Fruit fly (Drosophila melanogaster): ENCODE results near the gene CG15362.

The CG15362 gene

DNA sequence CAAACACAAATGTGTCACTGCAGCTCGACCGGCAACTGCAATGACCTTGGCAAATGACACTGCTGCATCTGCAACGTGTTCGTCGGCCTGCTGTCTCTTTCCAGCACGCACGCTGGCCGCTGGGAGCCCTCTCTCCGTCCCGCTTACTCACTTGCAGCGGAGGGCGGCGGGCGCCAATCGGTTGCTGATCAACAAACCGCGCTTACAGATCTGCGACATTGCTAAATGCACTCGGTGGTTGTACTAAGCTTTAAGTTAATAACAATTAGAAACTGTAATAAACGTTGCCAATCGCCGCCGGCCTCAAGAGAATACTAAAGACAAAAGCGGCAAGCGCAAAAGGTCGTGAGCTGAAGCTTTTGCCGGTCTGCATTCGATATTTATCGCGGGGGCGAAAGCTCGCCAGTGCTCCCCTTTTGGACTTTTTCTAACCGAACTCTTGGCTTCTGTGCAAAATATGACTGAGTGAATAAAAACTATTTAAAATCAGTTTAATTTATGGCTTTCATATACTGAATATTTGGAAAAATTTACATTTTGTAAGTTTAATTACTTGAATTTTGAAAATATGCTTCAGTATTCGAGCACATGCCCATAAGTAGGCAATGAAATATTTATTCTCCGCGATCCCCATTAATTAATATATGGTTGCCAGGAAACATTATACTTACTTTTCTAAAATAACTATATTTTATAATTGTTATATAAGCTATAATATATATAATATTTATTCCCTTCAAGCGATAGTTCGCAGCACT is 6.6 kb downstream of the CG15362 start, which contains the start of gene Got2:
Got2 (minus strand) TSS at position 325 of the 758 bp plus-strand sequence.
- TF ChIP-seq bab1 (GFP tag; optimal IDR thresholded peaks at IDR 0.05) (peak; percentile 13), cnc (optimal IDR thresholded peaks at IDR 0.05) (no peak), CG1620 (GFP tag; optimal IDR thresholded peaks at IDR 0.05) (no peak), CG12768 (GFP tag; optimal IDR thresholded peaks at IDR 0.05) (peak; percentile 36), cic (GFP tag; optimal IDR thresholded peaks at IDR 0.05) (peak; percentile 83), CG11617 (GFP tag; optimal IDR thresholded peaks at IDR 0.05) (peak; percentile 35), CG33017 (tag; optimal IDR thresholded peaks at IDR 0.05) (peak; percentile 35), CG7101 (tag; optimal IDR thresholded peaks at IDR 0.05) (peak; percentile 50), toe (GFP tag; optimal IDR thresholded peaks at IDR 0.05) (peak; percentile 16), Mnt (GFP tag; optimal IDR thresholded peaks at IDR 0.05) (peak; percentile 93), tj (GFP tag; optimal IDR thresholded peaks at IDR 0.05) (peak; percentile 79)

DNA sequence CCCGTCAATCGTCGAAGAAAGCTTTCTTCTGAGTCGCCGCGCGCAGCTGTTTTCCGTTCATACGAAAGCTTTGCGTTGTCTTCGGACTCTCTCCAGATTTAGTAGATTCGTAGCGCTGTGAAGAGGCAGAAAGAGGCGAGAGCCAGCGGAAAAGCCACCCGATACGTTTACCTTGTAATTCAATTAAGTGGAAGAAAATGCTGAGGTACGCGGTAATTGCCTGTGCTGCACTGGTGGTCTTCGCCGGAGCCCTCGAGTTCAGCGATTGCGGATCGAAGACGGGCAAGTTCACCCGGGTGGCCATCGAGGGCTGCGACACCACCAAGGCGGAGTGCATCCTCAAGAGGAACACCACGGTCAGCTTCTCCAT is 7.2 kb downstream of the CG15362 start, which contains the start of gene Npc2a:
Npc2a (plus strand) TSS at position 99 of the 370 bp plus-strand sequence.
- TF ChIP-seq CG11617 (GFP tag; optimal IDR thresholded peaks at IDR 0.05), result no peak
- no peak for TF ChIP-seq CG12768 (GFP tag; optimal IDR thresholded peaks at IDR 0.05)
- TF ChIP-seq bab1 (GFP tag; optimal IDR thresholded peaks at IDR 0.05), result peak; percentile 56
- peak; percentile 98 for TF ChIP-seq tj (GFP tag; optimal IDR thresholded peaks at IDR 0.05)
- TF ChIP-seq CG14711 (tag; optimal IDR thresholded peaks at IDR 0.05), result no peak

DNA sequence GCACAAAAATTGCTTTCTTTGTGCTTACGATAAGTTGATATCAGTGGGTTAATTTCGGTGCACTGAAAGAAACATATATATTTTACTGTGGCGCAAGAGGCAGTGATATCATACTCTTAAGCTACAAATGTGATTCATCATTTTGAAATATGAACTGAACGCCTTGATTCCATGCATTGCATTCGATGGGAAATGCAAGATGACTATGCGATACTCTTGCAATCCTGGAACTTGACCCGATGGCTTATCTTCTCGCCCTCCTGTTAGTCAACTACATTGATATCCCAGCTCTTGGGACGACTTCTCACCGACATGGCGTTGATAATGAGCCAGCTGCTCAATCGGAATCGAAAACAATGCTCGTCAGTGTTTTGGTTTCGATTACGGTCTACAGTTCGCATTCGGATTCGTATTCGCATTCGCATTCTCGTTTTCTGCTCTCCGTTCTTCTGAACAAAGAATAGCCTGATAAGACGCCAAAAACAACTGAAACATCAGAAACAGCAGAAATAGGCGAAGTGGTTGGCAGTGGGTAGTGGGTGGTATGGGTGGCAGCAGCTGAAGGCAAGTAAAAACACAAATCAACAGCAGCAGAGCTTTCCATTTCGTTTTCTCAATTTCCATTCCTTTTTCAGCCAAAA is 8.4 kb downstream of the CG15362 start:
- TF ChIP-seq CG7101 (tag; optimal IDR thresholded peaks at IDR 0.05) (no peak), CG11617 (GFP tag; optimal IDR thresholded peaks at IDR 0.05) (no peak), Mnt (GFP tag; optimal IDR thresholded peaks at IDR 0.05) (no peak), CG14711 (tag; optimal IDR thresholded peaks at IDR 0.05) (no peak), Crg-1 (GFP tag; optimal IDR thresholded peaks at IDR 0.05) (no peak), CG12768 (GFP tag; optimal IDR thresholded peaks at IDR 0.05) (no peak), bab1 (GFP tag; optimal IDR thresholded peaks at IDR 0.05) (peak; percentile 25), CG7045 (GFP tag; optimal IDR thresholded peaks at IDR 0.05) (no peak), toe (GFP tag; optimal IDR thresholded peaks at IDR 0.05) (no peak), ovo (GFP tag; optimal IDR thresholded peaks at IDR 0.05) (no peak), cnc (optimal IDR thresholded peaks at IDR 0.05) (peak in 1 of 2 experiments; percentile 25), tj (GFP tag; optimal IDR thresholded peaks at IDR 0.05) (peak; percentile 32), CG5204 (GFP tag; optimal IDR thresholded peaks at IDR 0.05) (no peak), cic (GFP tag; optimal IDR thresholded peaks at IDR 0.05) (no peak), CG1620 (GFP tag; optimal IDR thresholded peaks at IDR 0.05) (no peak)

DNA sequence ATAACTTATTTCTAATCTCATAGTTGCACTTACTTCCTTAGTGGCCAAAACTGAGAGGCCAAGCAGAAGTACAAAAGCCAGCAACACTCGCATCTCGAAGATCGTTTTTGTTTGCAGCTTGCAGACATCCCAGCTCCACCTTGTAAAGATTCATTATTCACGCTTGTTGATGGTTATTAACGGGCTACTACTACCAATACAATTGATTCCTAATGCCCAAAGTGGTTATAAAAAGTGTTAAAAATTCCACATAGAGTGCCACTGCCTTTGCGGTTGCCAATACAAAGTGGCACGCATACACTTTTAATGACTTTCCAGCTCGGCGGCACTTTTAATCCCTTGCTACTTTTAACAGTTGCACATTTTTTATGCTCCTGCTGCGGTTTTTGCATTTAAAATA is 11.1 kb downstream of the CG15362 start, which contains the start of gene Obp22a:
Obp22a (minus strand) TSS at position 101 of the 400 bp plus-strand sequence.
- TF ChIP-seq Clk (GFP tag; optimal IDR thresholded peaks at IDR 0.05) (no peak), tj (GFP tag; optimal IDR thresholded peaks at IDR 0.05) (no peak), bab1 (GFP tag; optimal IDR thresholded peaks at IDR 0.05) (no peak), pad (GFP tag; optimal IDR thresholded peaks at IDR 0.05) (no peak), Crg-1 (GFP tag; optimal IDR thresholded peaks at IDR 0.05) (no peak), CG7045 (GFP tag; optimal IDR thresholded peaks at IDR 0.05) (no peak), toe (GFP tag; optimal IDR thresholded peaks at IDR 0.05) (no peak), Hr96 (GFP tag; optimal IDR thresholded peaks at IDR 0.05) (no peak), CG11617 (GFP tag; optimal IDR thresholded peaks at IDR 0.05) (no peak), CG7101 (tag; optimal IDR thresholded peaks at IDR 0.05) (no peak), ovo (GFP tag; optimal IDR thresholded peaks at IDR 0.05) (no peak), CG1620 (GFP tag; optimal IDR thresholded peaks at IDR 0.05) (no peak), kay (GFP tag; ENCODE audit: borderline replicate concordance) (no peak), cic (GFP tag; optimal IDR thresholded peaks at IDR 0.05) (no peak), CG5204 (GFP tag; optimal IDR thresholded peaks at IDR 0.05) (no peak), CG14711 (tag; optimal IDR thresholded peaks at IDR 0.05) (no peak), Mnt (GFP tag; optimal IDR thresholded peaks at IDR 0.05) (no peak), cnc (optimal IDR thresholded peaks at IDR 0.05) (no peak)

DNA sequence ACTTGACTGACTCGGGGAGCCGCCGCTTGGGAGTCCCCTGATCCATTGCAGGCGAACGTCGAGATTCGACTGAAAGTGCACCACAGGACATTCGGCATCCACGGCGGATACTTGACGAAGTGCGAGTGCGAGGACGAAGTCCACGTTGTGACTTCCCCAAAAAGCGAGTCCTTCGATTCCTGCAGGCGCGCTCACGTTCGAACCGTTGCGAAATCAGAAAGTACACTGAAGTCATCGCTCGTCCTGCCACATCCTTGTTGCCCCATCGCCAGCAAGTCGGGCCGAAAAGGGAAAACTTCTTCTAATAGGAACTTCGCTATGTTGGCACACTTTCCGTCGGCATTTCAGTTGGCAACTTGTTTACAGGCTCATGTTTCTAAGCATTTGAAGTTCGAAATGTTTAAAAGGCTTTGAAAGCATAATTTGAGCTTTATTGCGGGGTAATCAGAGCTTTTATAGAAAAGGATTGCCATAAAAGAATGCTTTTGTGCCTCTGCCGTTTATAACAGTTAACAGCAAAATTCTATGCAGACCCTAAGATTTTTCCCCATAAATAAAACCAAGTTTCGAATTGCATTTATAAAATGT is 25.2 kb downstream of the CG15362 start, which contains the start of gene CG33543:
CG33543 (minus strand) TSS at position 232 of the 588 bp plus-strand sequence.
- TF ChIP-seq ovo (GFP tag; optimal IDR thresholded peaks at IDR 0.05) (no peak), pad (GFP tag; optimal IDR thresholded peaks at IDR 0.05) (peak; percentile 62), CG11617 (GFP tag; optimal IDR thresholded peaks at IDR 0.05) (no peak)

DNA sequence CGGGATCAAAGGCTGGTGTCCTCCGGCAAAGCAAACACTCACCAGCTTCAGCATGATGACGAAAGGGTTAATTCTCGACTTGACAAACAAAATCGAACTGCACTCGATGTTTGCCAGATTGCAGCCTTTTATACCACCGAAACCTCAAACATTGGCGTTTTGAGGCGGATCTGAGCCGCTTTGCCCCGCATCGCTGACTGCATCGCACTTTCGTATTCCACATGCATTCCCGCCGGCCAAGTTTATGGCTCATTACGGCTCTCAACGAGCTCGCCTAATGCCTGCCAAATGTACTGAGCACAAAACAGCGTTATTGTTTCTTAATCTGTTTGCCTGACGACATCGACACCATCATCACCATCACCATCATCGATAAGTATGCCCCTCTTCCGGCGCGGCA is 26.1 kb downstream of the CG15362 start, which contains the start of gene CG15353:
CG15353 (minus strand) TSS at position 101 of the 400 bp plus-strand sequence.
- TF ChIP-seq pad (GFP tag; optimal IDR thresholded peaks at IDR 0.05), result no peak

All from whole organism, adult.